Fruit fly (Drosophila melanogaster): ENCODE measurements around the gene Taf1.

Gene Taf1

DNA sequence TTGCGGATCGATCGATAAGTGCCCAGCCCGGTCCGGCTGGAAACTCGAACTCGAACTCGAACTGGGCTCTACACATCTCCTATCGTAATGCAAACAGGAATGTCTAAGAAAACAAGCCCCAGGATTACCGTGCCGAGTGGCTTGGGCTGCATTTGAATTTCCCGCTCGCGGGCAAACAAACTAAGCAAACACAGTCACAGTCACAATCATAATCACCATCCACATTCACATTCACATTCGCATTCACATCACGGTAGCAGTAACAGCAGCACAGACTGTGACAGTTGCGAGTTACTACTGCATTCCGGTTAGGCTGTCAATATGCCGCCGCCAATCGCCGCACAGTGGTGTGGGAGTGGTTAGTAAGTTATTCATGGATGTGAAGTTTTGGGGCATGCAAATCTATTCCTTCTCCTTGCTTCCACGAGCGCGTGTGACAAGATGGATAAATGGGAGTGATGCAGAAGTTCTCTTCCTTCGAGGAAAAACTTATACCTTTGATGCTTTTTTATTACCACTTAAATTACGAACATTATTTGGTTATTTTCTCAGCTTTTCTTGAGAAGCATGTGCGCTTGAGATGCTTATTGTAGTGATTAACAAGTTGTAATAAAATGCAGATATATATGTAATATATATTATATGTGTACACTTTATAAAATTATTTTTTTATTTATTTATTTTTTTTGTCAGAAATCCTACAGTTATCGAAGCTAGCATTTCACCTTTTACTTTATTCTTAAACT is 17.9 kb downstream of the Taf1 start (continued):
- TF ChIP-seq nerfin-1 (tag; optimal IDR thresholded peaks at IDR 0.05), result no peak
- no peak for TF ChIP-seq CG4328 (GFP tag; optimal IDR thresholded peaks at IDR 0.05)
- no peak for TF ChIP-seq hth (optimal IDR thresholded peaks at IDR 0.05)
- TF ChIP-seq CG17328 (GFP tag; IDR thresholded peaks at IDR 0.05), result 0 out of 2 replicates have a peak, but pooled peaks have one; percentile 7
- TF ChIP-seq CG18011 (GFP tag; optimal IDR thresholded peaks at IDR 0.05), result no peak
- no peak for TF ChIP-seq gsb (GFP tag; IDR thresholded peaks at IDR 0.05)
- TF ChIP-seq CG9437 (GFP tag; optimal IDR thresholded peaks at IDR 0.05), result peak; percentile 45
- TF ChIP-seq Six4 (GFP tag; optimal IDR thresholded peaks at IDR 0.05), result no peak
- TF ChIP-seq CG33557 (GFP tag; optimal IDR thresholded peaks at IDR 0.05), result no peak
- TF ChIP-seq CG5245 (GFP tag; optimal IDR thresholded peaks at IDR 0.05), result no peak
- no peak for TF ChIP-seq HLH54F (GFP tag; optimal IDR thresholded peaks at IDR 0.05)
- TF ChIP-seq CG1792 (GFP tag; optimal IDR thresholded peaks at IDR 0.05), result no peak
- TF ChIP-seq luna (GFP tag; optimal IDR thresholded peaks at IDR 0.05), result no peak
- no peak for TF ChIP-seq oc (tag; optimal IDR thresholded peaks at IDR 0.05)
- no peak for TF ChIP-seq gro (GFP tag; optimal IDR thresholded peaks at IDR 0.05)
- TF ChIP-seq Atf3 (GFP tag; optimal IDR thresholded peaks at IDR 0.05), result peak; percentile 7
- no peak for TF ChIP-seq Side (GFP tag; optimal IDR thresholded peaks at IDR 0.05)
- TF ChIP-seq Ada2b (GFP tag; IDR thresholded peaks at IDR 0.05), result no peak
- no peak for TF ChIP-seq eyg (GFP tag; optimal IDR thresholded peaks at IDR 0.05)
- TF ChIP-seq CkIIα-i1 (GFP tag; IDR thresholded peaks at IDR 0.05), result no peak
- TF ChIP-seq CG4617 (GFP tag; optimal IDR thresholded peaks at IDR 0.05; ENCODE audit: borderline replicate concordance), result no peak
- TF ChIP-seq CG10147 (GFP tag; optimal IDR thresholded peaks at IDR 0.05), result no peak
- TF ChIP-seq crp (GFP tag; optimal IDR thresholded peaks at IDR 0.05), result no peak
- TF ChIP-seq CG3407 (GFP tag; optimal IDR thresholded peaks at IDR 0.05), result no peak
- TF ChIP-seq knrl (GFP tag; IDR thresholded peaks at IDR 0.05; ENCODE audit: partially characterized antibody), result 0 out of 3 replicates have a peak, but pooled peaks have one; percentile 13
- no peak for TF ChIP-seq zfh2 (GFP tag; optimal IDR thresholded peaks at IDR 0.05)
- TF ChIP-seq jigr1 (GFP tag; IDR thresholded peaks at IDR 0.05), result no peak
- TF ChIP-seq CG8478 (optimal IDR thresholded peaks at IDR 0.05), result no peak
- no peak for TF ChIP-seq CG14050 (GFP tag; IDR thresholded peaks at IDR 0.05)
- no peak for TF ChIP-seq Hmx (GFP tag; optimal IDR thresholded peaks at IDR 0.05)
- no peak for TF ChIP-seq H15 (GFP tag; IDR thresholded peaks at IDR 0.05)
- TF ChIP-seq NK7.1 (GFP tag; optimal IDR thresholded peaks at IDR 0.05), result no peak
- TF ChIP-seq CG11093 (GFP tag; IDR thresholded peaks at IDR 0.05), result peak; percentile 17; the same call in 1 of the 3 replicates
- peak; percentile 78 for TF ChIP-seq CG15696 (tag; optimal IDR thresholded peaks at IDR 0.05)
- peak in 1 of 2 experiments; percentile 59 for TF ChIP-seq tll (GFP tag; optimal IDR thresholded peaks at IDR 0.05)
- TF ChIP-seq slbo (GFP tag; IDR thresholded peaks at IDR 0.05), result no peak
- TF ChIP-seq hbn (GFP tag; IDR thresholded peaks at IDR 0.05; ENCODE audit: partially characterized antibody), result no peak
- 0 out of 3 replicates have a peak, but pooled peaks have one; percentile 9 for TF ChIP-seq CG16813 (GFP tag; IDR thresholded peaks at IDR 0.05; ENCODE audit: partially characterized antibody)
- no peak for TF ChIP-seq CG7271 (tag; optimal IDR thresholded peaks at IDR 0.05)
- no peak for TF ChIP-seq Mes4 (GFP tag; optimal IDR thresholded peaks at IDR 0.05)
- peak; percentile 49 for TF ChIP-seq CG11504 (tag; optimal IDR thresholded peaks at IDR 0.05)
- no peak for TF ChIP-seq sima (GFP tag; optimal IDR thresholded peaks at IDR 0.05)
- TF ChIP-seq Poxn (GFP tag; IDR thresholded peaks at IDR 0.05), result no peak
- no peak for TF ChIP-seq Jarid2 (GFP tag; optimal IDR thresholded peaks at IDR 0.05)
- TF ChIP-seq Hr78 (GFP tag; optimal IDR thresholded peaks at IDR 0.05), result no peak
- TF ChIP-seq fd96Cb (tag; optimal IDR thresholded peaks at IDR 0.05), result no peak
- TF ChIP-seq sr (GFP tag; IDR thresholded peaks at IDR 0.05), result no peak
- no peak for TF ChIP-seq gcm2 (GFP tag; optimal IDR thresholded peaks at IDR 0.05)
- TF ChIP-seq CG18262 (tag; optimal IDR thresholded peaks at IDR 0.05), result peak; percentile 61

All from whole organism, embryonic.